Worm (Caenorhabditis elegans): Measurements from ENCODE around the gene B0284.3.

B0284.3 gene

DNA sequence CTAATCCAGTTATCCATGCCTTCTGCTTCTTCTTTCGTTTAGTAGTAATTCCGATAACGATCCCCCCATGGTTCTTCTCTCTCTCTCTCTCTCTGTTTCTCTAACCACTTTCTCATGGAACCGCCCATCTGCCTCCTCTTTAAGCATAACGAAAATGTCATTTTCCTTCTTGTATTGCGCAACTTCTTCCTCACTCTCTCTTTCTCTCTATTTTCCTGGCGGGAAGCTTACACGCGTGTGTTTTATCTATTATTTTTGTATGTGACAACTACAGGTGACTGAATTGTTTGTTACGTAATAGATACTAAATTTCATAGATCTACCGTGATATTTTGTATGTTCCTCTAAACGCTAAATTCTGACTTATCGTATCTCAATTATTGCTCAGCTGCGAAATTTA is 10.8 kb upstream of the B0284.3 start:
- TF ChIP-seq nhr-25 (tag; optimal IDR thresholded peaks at IDR 0.05) (peak; percentile 11), unc-39 (tag; optimal IDR thresholded peaks at IDR 0.05) (no peak)

ce11 chrIII:4384487-4384886 is 4.9 kb upstream of the B0284.3 start, which contains the start of gene pals-28:
Gene pals-28 (plus strand): TSS chrIII:4384787.
- TF ChIP-seq nhr-12 (tag; optimal IDR thresholded peaks at IDR 0.05), result no peak
- TF ChIP-seq nhr-28 (tag; optimal IDR thresholded peaks at IDR 0.05), result no peak
- TF ChIP-seq elt-3 (tag; optimal IDR thresholded peaks at IDR 0.05), result no peak
- no peak for TF ChIP-seq elt-1 (tag; optimal IDR thresholded peaks at IDR 0.05)
- no peak for TF ChIP-seq nhr-23 (tag; optimal IDR thresholded peaks at IDR 0.05)
- no peak for TF ChIP-seq ztf-4 (tag; optimal IDR thresholded peaks at IDR 0.05)
- no peak for TF ChIP-seq lin-15B (tag; optimal IDR thresholded peaks at IDR 0.05)
- no peak for TF ChIP-seq nhr-76 (tag; optimal IDR thresholded peaks at IDR 0.05)
- TF ChIP-seq nhr-25 (tag; optimal IDR thresholded peaks at IDR 0.05), result no peak
- TF ChIP-seq lsy-12 (tag; optimal IDR thresholded peaks at IDR 0.05), result no peak
- no peak for TF ChIP-seq ceh-82 (tag; optimal IDR thresholded peaks at IDR 0.05)
- no peak for TF ChIP-seq jun-1 (tag; optimal IDR thresholded peaks at IDR 0.05)
- TF ChIP-seq nfya-1 (tag; optimal IDR thresholded peaks at IDR 0.05; ENCODE audit: insufficient read depth), result no peak
- TF ChIP-seq nhr-67 (tag; optimal IDR thresholded peaks at IDR 0.05), result no peak
- no peak for TF ChIP-seq mdl-1 (tag; optimal IDR thresholded peaks at IDR 0.05)
- no peak for TF ChIP-seq lin-39 (tag; optimal IDR thresholded peaks at IDR 0.05)
- no peak for TF ChIP-seq ceh-28 (tag; optimal IDR thresholded peaks at IDR 0.05)
- no peak for TF ChIP-seq ZK546.5 (tag; optimal IDR thresholded peaks at IDR 0.05)
- TF ChIP-seq mml-1 (tag; optimal IDR thresholded peaks at IDR 0.05), result no peak
- TF ChIP-seq ceh-9 (tag; optimal IDR thresholded peaks at IDR 0.05), result no peak

DNA sequence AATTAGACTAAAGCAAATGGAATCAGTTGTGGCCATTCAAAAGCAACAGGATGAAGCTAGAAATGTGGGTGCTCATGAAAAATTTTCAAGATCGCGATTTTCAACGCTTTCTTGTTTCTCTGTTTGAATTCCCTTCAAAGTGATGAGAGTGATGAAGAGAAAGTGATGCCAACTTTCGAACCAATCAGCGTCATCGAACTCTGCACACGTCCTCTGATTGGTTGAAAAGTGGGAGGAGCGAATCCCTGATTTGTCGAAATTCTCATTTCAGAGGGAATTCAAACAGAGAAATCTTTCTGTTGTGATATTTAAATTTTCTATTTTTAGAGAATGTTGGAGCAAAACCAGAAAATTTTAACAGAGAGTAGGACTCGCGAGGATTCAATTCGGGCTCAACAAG is 2.5 kb upstream of the B0284.3 start:
- TF ChIP-seq nfya-1 (tag; optimal IDR thresholded peaks at IDR 0.05; ENCODE audit: insufficient read depth) (peak; percentile 71), pqm-1 (tag; optimal IDR thresholded peaks at IDR 0.05) (no peak)

- no peak for TF ChIP-seq elt-3 (tag; optimal IDR thresholded peaks at IDR 0.05)
- TF ChIP-seq sea-2 (GFP tag; optimal IDR thresholded peaks at IDR 0.05), result no peak
- no peak for TF ChIP-seq aly-2 (tag; optimal IDR thresholded peaks at IDR 0.05)
- TF ChIP-seq lin-15B (tag; optimal IDR thresholded peaks at IDR 0.05), result no peak
- no peak for TF ChIP-seq elt-1 (tag; optimal IDR thresholded peaks at IDR 0.05)
- no peak for TF ChIP-seq nhr-23 (tag; optimal IDR thresholded peaks at IDR 0.05)
- no peak for TF ChIP-seq pha-4 (tag; optimal IDR thresholded peaks at IDR 0.05)
- TF ChIP-seq ceh-16 (tag; optimal IDR thresholded peaks at IDR 0.05), result no peak
- no peak for TF ChIP-seq daf-12 (tag; optimal IDR thresholded peaks at IDR 0.05)
- no peak for TF ChIP-seq unc-62 (GFP tag; optimal IDR thresholded peaks at IDR 0.05)
- no peak for TF ChIP-seq ztf-11 (tag; optimal IDR thresholded peaks at IDR 0.05)
- no peak for TF ChIP-seq egl-5 (tag; optimal IDR thresholded peaks at IDR 0.05)
- TF ChIP-seq nhr-25 (tag; optimal IDR thresholded peaks at IDR 0.05), result no peak
- TF ChIP-seq fkh-10 (GFP tag; optimal IDR thresholded peaks at IDR 0.05), result no peak
- TF ChIP-seq nhr-67 (tag; optimal IDR thresholded peaks at IDR 0.05), result no peak
Observed at ce11 chrIII:4381343-4381742, 1.7 kb upstream of the B0284.3 start, which contains the start of gene pals-27. Gene pals-27 (plus strand): TSS chrIII:4381643.

DNA sequence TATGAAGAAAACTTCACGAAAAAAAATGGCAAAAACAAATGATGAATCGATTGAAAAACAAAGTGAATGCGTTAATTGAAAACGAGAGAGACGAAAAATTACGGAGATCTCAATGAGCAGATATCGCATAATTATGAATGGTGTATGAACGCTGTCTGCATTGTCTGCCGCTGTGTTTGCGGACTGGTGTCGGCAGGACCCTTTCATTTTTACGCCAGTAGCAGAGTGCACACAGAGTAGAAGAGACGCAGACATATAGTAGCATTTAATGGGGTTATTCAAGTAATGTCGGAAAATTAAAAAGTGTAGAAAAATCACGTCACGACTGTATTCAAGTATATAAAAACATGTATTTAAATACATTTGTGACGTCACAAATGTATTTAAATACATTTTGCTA is 1.2 kb upstream of the B0284.3 start:
- no peak for TF ChIP-seq ceh-16 (tag; optimal IDR thresholded peaks at IDR 0.05)
- TF ChIP-seq egl-5 (tag; optimal IDR thresholded peaks at IDR 0.05), result peak; percentile 31
- peak; percentile 49 for TF ChIP-seq nfya-1 (tag; optimal IDR thresholded peaks at IDR 0.05; ENCODE audit: insufficient read depth)
- TF ChIP-seq nhr-28 (tag; optimal IDR thresholded peaks at IDR 0.05), result no peak
- peak; percentile 37 for TF ChIP-seq lin-15B (tag; optimal IDR thresholded peaks at IDR 0.05)
- peak; percentile 27 for TF ChIP-seq snpc-4 (tag; optimal IDR thresholded peaks at IDR 0.05)
- TF ChIP-seq fkh-2 (tag; optimal IDR thresholded peaks at IDR 0.05), result no peak
